Fruit fly (Drosophila melanogaster): Measurements from ENCODE around the gene CG11590.

CG11590 gene

dm6 chrX:14233843-14234337 lies 33.9 kb downstream of the CG11590 start, which contains the start of gene CG42271 (continued):
- peak; percentile 65 for TF ChIP-seq CG12391 (tag; optimal IDR thresholded peaks at IDR 0.05)
- no peak for TF ChIP-seq CG7987 (GFP tag; optimal IDR thresholded peaks at IDR 0.05)
- peak; percentile 30 for TF ChIP-seq CG18619 (GFP tag; optimal IDR thresholded peaks at IDR 0.05)
- peak; percentile 40 for TF ChIP-seq Dref (GFP tag; IDR thresholded peaks at IDR 0.05)
- TF ChIP-seq fd96Cb (tag; optimal IDR thresholded peaks at IDR 0.05): peak; percentile 16
- no peak for TF ChIP-seq CG6254 (GFP tag; optimal IDR thresholded peaks at IDR 0.05)
- peak; percentile 64 for TF ChIP-seq CG9727 (GFP tag; optimal IDR thresholded peaks at IDR 0.05)
- TF ChIP-seq Hmr (GFP tag; optimal IDR thresholded peaks at IDR 0.05): no peak
- no peak for TF ChIP-seq danr (GFP tag; IDR thresholded peaks at IDR 0.05)
- TF ChIP-seq CG8359 (GFP tag; optimal IDR thresholded peaks at IDR 0.05; ENCODE audit: borderline replicate concordance): peak; percentile 18
- TF ChIP-seq CG16813 (GFP tag; IDR thresholded peaks at IDR 0.05; ENCODE audit: partially characterized antibody): peak; percentile 95
- peak; percentile 9 for TF ChIP-seq bcd (GFP tag; optimal IDR thresholded peaks at IDR 0.05)
- peak; percentile 56 for TF ChIP-seq CG10267 (tag; optimal IDR thresholded peaks at IDR 0.05)
- peak; percentile 43 for TF ChIP-seq CG30403 (GFP tag; optimal IDR thresholded peaks at IDR 0.05)
- TF ChIP-seq Rfx (GFP tag; IDR thresholded peaks at IDR 0.05): peak; percentile 50; the same call in 1 of the 2 replicates
- peak in 1 of 3 experiments; percentile 48 for TF ChIP-seq lola (GFP tag; optimal IDR thresholded peaks at IDR 0.05)
- no peak for TF ChIP-seq Ravus (GFP tag; IDR thresholded peaks at IDR 0.05)
- TF ChIP-seq chinmo (GFP tag; IDR thresholded peaks at IDR 0.05; ENCODE audit: partially characterized antibody): 0 out of 4 replicates have a peak, but pooled peaks have one; percentile 48
- TF ChIP-seq CG8388 (GFP tag; optimal IDR thresholded peaks at IDR 0.05): peak; percentile 29
- no peak for TF ChIP-seq shn (GFP tag; optimal IDR thresholded peaks at IDR 0.05)
- TF ChIP-seq CG4820 (GFP tag; optimal IDR thresholded peaks at IDR 0.05): peak; percentile 11
- peak; percentile 30; the same call in 1 of the 2 replicates for TF ChIP-seq Ptx1 (GFP tag; IDR thresholded peaks at IDR 0.05)
- TF ChIP-seq Xrp1 (GFP tag; IDR thresholded peaks at IDR 0.05): peak; percentile 46; the same call in 1 of the 2 replicates
- TF ChIP-seq slbo (GFP tag; IDR thresholded peaks at IDR 0.05): peak; percentile 52
- TF ChIP-seq fd102C (GFP tag; optimal IDR thresholded peaks at IDR 0.05): no peak
- TF ChIP-seq CG17612 (GFP tag; IDR thresholded peaks at IDR 0.05): no peak
- peak in 1 of 2 experiments; percentile 4 for TF ChIP-seq dpn (GFP tag; optimal IDR thresholded peaks at IDR 0.05)
- TF ChIP-seq NfI (GFP tag; optimal IDR thresholded peaks at IDR 0.05): peak; percentile 61
- no peak for TF ChIP-seq seq (GFP tag; IDR thresholded peaks at IDR 0.05)
- TF ChIP-seq grau (tag; optimal IDR thresholded peaks at IDR 0.05): peak; percentile 63
- 0 out of 2 replicates have a peak, but pooled peaks have one; percentile 24 for TF ChIP-seq CG9215 (GFP tag; IDR thresholded peaks at IDR 0.05)
- peak; percentile 82 for TF ChIP-seq BEAF-32 (GFP tag; optimal IDR thresholded peaks at IDR 0.05)

dm6 chrX:14234468-14234867 lies 34.5 kb downstream of the CG11590 start:
- TF ChIP-seq CG17385 (GFP tag; optimal IDR thresholded peaks at IDR 0.05) (peak; percentile 41), TFAM (GFP tag; optimal IDR thresholded peaks at IDR 0.05) (no peak), CG2202 (tag; optimal IDR thresholded peaks at IDR 0.05) (peak; percentile 22), CG7271 (tag; optimal IDR thresholded peaks at IDR 0.05) (peak; percentile 72), unpg (GFP tag; optimal IDR thresholded peaks at IDR 0.05) (peak; percentile 35), CG9437 (GFP tag; optimal IDR thresholded peaks at IDR 0.05) (peak; percentile 30), CG32767 (GFP tag; IDR thresholded peaks at IDR 0.05) (no peak), CG30403 (GFP tag; optimal IDR thresholded peaks at IDR 0.05) (no peak), CG34376 (GFP tag; optimal IDR thresholded peaks at IDR 0.05) (peak; percentile 11), gcm (GFP tag; optimal IDR thresholded peaks at IDR 0.05) (peak; percentile 58), CG4707 (GFP tag; optimal IDR thresholded peaks at IDR 0.05) (peak; percentile 20), CG3838 (GFP tag; optimal IDR thresholded peaks at IDR 0.05) (no peak), wek (GFP tag; optimal IDR thresholded peaks at IDR 0.05) (peak; percentile 74), Bdp1 (GFP tag; optimal IDR thresholded peaks at IDR 0.05) (no peak), Hand (GFP tag; optimal IDR thresholded peaks at IDR 0.05) (no peak), CG7372 (GFP tag; IDR thresholded peaks at IDR 0.05) (no peak), CG10431 (GFP tag; optimal IDR thresholded peaks at IDR 0.05) (peak; percentile 49), HLH3B (GFP tag; IDR thresholded peaks at IDR 0.05) (no peak), Dbx (GFP tag; IDR thresholded peaks at IDR 0.05) (no peak), C15 (GFP tag; IDR thresholded peaks at IDR 0.05) (no peak)

Data from whole organism, embryonic.